Worm (Caenorhabditis elegans): ENCODE results near the gene hsp-60.

DNA sequence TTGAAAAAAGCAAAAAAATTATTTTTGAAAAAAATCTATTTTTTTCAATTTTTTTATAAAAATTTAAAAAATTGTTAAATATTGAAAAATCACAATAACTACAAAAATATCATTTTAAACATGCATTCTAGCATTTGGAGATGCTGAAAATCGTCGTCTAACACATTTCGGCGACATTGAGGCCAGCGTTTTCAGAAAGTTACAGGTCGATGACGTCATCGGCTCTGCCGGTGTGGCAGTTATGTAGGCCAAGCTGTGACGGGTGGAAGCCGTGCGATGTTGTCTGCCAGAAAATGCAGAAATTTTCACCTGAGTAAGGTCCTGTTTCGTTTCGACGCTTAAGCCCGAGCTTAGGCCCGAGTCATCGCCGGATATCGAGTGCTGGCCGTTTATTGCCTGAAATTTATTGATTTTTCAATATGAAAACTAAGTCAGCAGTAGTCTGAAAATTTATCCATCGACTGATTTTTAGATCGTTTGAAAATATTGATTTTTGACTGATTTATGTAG is 46.3 kb downstream of the hsp-60 start, which contains the start of gene Y22D7AR.3:
- TF ChIP-seq elt-3 (tag; optimal IDR thresholded peaks at IDR 0.05) (no peak), snpc-4 (tag; optimal IDR thresholded peaks at IDR 0.05) (no peak)

Measured in whole organism, L3 larva.